Fruit fly (Drosophila melanogaster) S2 (cell line): ENCODE data around the gene CG43673.

Experiments
- CG8478 ChIP-seq: fragments of >200 bp; optimal IDR thresholded peaks from 2 replicates; lab custom pipeline; 2018
- CTCF ChIP-seq, 2 experiments: fragments of >200 bp; optimal IDR thresholded peaks; 2 replicates each; lab custom pipeline; 2018

- TF ChIP-seq CG8478 (lab: Kevin White, UChicago) (no peak), CTCF (optimal IDR thresholded peaks at IDR 0.05; lab: Kevin White, UChicago) (no peak)
These were observed 7.3 kb downstream of the CG43673 start for dm6 chrX:15786242-15786641.
